Fruit fly (Drosophila melanogaster) whole organism, embryonic: ENCODE data around the gene CG12477.

Experiments
- B-H2 ChIP-seq: fragments of 200-800 bp; sonication (Bioruptor generic); optimal IDR thresholded peaks from 2 replicates; lab custom pipeline; 2018; ENCODE audit warnings: missing biosample characterization, mild to moderate bottlenecking, missing genetic modification characterization
- Bteb2 ChIP-seq: fragments of 200-800 bp; sonication (Bioruptor generic); optimal IDR thresholded peaks from 2 replicates; lab custom pipeline; 2016; ENCODE audit warnings: missing biosample characterization, missing genetic modification characterization
- CG10209 ChIP-seq: fragments of 200-800 bp; sonication (Bioruptor generic); optimal IDR thresholded peaks from 3 replicates; lab custom pipeline; 2017; ENCODE audit warnings: missing biosample characterization, mild to moderate bottlenecking, missing genetic modification characterization, missing genetic modification reagents
- CG10431 ChIP-seq: fragments of 200-800 bp; sonication (Bioruptor generic); optimal IDR thresholded peaks from 3 replicates; lab custom pipeline; 2018; ENCODE audit warnings: missing biosample characterization, mild to moderate bottlenecking, missing genetic modification characterization
- CG10979 ChIP-seq: fragments of 200-800 bp; sonication (Bioruptor generic); optimal IDR thresholded peaks from 2 replicates; lab custom pipeline; 2018; ENCODE audit warnings: missing biosample characterization, mild to moderate bottlenecking, missing genetic modification characterization, moderate library complexity
- CG1233 ChIP-seq: fragments of 200-800 bp; sonication (Bioruptor generic); optimal IDR thresholded peaks from 4 replicates; lab custom pipeline; 2018; ENCODE audit warnings: missing biosample characterization, mild to moderate bottlenecking, missing genetic modification characterization
- CG12769 ChIP-seq: fragments of 200-800 bp; sonication (Bioruptor generic); optimal IDR thresholded peaks from 2 replicates; lab custom pipeline; 2019; ENCODE audit warnings: missing biosample characterization, mild to moderate bottlenecking, missing genetic modification characterization, moderate library complexity
- CG14441 ChIP-seq: fragments of 200-800 bp; sonication (Bioruptor generic); IDR thresholded peaks from 2 replicates; pipeline ENCODE4 v1.3.6; 2022; ENCODE audit warnings: missing biosample characterization, missing genetic modification characterization
- CG1603 ChIP-seq: fragments of 200-800 bp; sonication (Bioruptor generic); optimal IDR thresholded peaks from 2 replicates; lab custom pipeline; 2019; ENCODE audit warnings: missing biosample characterization, mild to moderate bottlenecking, missing genetic modification characterization, moderate library complexity
- CG18599 ChIP-seq: fragments of 200-800 bp; sonication (Bioruptor generic); optimal IDR thresholded peaks from 3 replicates; lab custom pipeline; 2017; ENCODE audit warnings: missing biosample characterization, missing genetic modification characterization, mild to moderate bottlenecking, moderate library complexity, missing genetic modification reagents
- CG18619 ChIP-seq: fragments of 200-800 bp; sonication (Bioruptor generic); optimal IDR thresholded peaks from 3 replicates; lab custom pipeline; 2017; ENCODE audit warnings: missing biosample characterization, mild to moderate bottlenecking, missing genetic modification characterization
- CG2712 ChIP-seq: fragments of 200-800 bp; optimal IDR thresholded peaks from 3 replicates; lab custom pipeline; 2019; ENCODE audit warnings: missing biosample characterization, mild to moderate bottlenecking, missing genetic modification characterization, moderate library complexity
- CG3065 ChIP-seq: fragments of 200-800 bp; sonication (Bioruptor generic); optimal IDR thresholded peaks from 2 replicates; lab custom pipeline; 2016; ENCODE audit warnings: missing biosample characterization, missing genetic modification characterization
- CG3163 ChIP-seq: fragments of 200-800 bp; sonication (Bioruptor generic); optimal IDR thresholded peaks from 3 replicates; lab custom pipeline; 2016; ENCODE audit warnings: missing biosample characterization, missing genetic modification characterization
- CG32532 ChIP-seq: fragments of 200-800 bp; sonication (Bioruptor generic); IDR thresholded peaks from 2 replicates; pipeline ENCODE4 v1.3.6; 2022; ENCODE audit warnings: missing biosample characterization, missing genetic modification characterization
- CG4707 ChIP-seq: fragments of 200-800 bp; sonication (Bioruptor generic); optimal IDR thresholded peaks from 2 replicates; lab custom pipeline; 2018; ENCODE audit warnings: missing biosample characterization, mild to moderate bottlenecking, missing genetic modification characterization, moderate library complexity
- CG7839 ChIP-seq: fragments of 200-800 bp; sonication (Bioruptor generic); optimal IDR thresholded peaks from 3 replicates; lab custom pipeline; 2018; ENCODE audit warnings: missing biosample characterization, mild to moderate bottlenecking, missing genetic modification characterization, moderate library complexity
- CG9817 ChIP-seq: fragments of 200-800 bp; sonication (Bioruptor generic); optimal IDR thresholded peaks from 2 replicates; lab custom pipeline; 2018; ENCODE audit warnings: missing biosample characterization, mild to moderate bottlenecking, missing genetic modification characterization, moderate library complexity
- Deaf1 ChIP-seq: fragments of 200-800 bp; optimal IDR thresholded peaks from 3 replicates; lab custom pipeline; 2019; ENCODE audit warnings: missing biosample characterization, mild to moderate bottlenecking, missing genetic modification characterization, moderate library complexity
- Dek ChIP-seq: fragments of 200-800 bp; sonication (Bioruptor generic); optimal IDR thresholded peaks from 3 replicates; lab custom pipeline; 2019; ENCODE audit warnings: missing biosample characterization, mild to moderate bottlenecking, missing genetic modification characterization, moderate library complexity
- Gsc ChIP-seq: fragments of 200-800 bp; sonication (Bioruptor generic); IDR thresholded peaks from 2 replicates; pipeline ENCODE4 v1.3.6; 2022; ENCODE audit warnings: missing biosample characterization, missing genetic modification characterization
- Med ChIP-seq: fragments of 200-800 bp; sonication (Bioruptor generic); peaks from one replicate; lab custom pipeline; 2016; ENCODE audit warnings: missing biosample characterization, missing genetic modification characterization, mild to moderate bottlenecking, inconsistent platforms, moderate library complexity
- NC2α ChIP-seq: fragments of 200-800 bp; sonication (Bioruptor generic); optimal IDR thresholded peaks from 2 replicates; lab custom pipeline; 2016; ENCODE audit warnings: missing biosample characterization, missing genetic modification characterization
- Nf-YB ChIP-seq: fragments of 200-800 bp; sonication (Bioruptor generic); optimal IDR thresholded peaks from 3 replicates; lab custom pipeline; 2019; ENCODE audit warnings: missing biosample characterization, mild to moderate bottlenecking, missing genetic modification characterization, moderate library complexity
- Six4 ChIP-seq: fragments of 200-800 bp; sonication (Bioruptor generic); optimal IDR thresholded peaks from 2 replicates; lab custom pipeline; 2016; ENCODE audit warnings: missing biosample characterization, missing genetic modification characterization
- Stat92E ChIP-seq, 3 experiments: fragments of >200 bp in 2 of 3; fragments of 200-800 bp in 1 of 3; sonication (Bioruptor generic) in 1 of 3; optimal IDR thresholded peaks; 2 replicates each; lab custom pipeline; 2017 to 2019; ENCODE audit warnings: missing biosample characterization in 3 of 3, missing genetic modification characterization in 3 of 3, mild to moderate bottlenecking in 1 of 3, moderate library complexity in 1 of 3
- Trl ChIP-seq, 3 experiments: fragments of >200 bp in 2 of 3; fragments of 200-800 bp in 1 of 3; sonication (Bioruptor generic) in 1 of 3; optimal IDR thresholded peaks; 2 replicates in 1 of 3; 3 replicates in 2 of 3; lab custom pipeline; 2016 to 2017; ENCODE audit warnings: missing biosample characterization in 1 of 3, missing genetic modification characterization in 1 of 3
- Xbp1 ChIP-seq: fragments of 200-800 bp; sonication (Bioruptor generic); optimal IDR thresholded peaks from 3 replicates; lab custom pipeline; 2016; ENCODE audit warnings: missing biosample characterization, mild to moderate bottlenecking, missing genetic modification characterization
- ase ChIP-seq: fragments of 200-800 bp; sonication (Bioruptor generic); IDR thresholded peaks from 3 replicates; pipeline ENCODE4 v1.3.6; 2022; ENCODE audit warnings: missing biosample characterization, missing genetic modification characterization
- bab2 ChIP-seq: fragments of 200-800 bp; sonication (Bioruptor generic); optimal IDR thresholded peaks from 2 replicates; lab custom pipeline; 2016; ENCODE audit warnings: missing biosample characterization, missing genetic modification characterization
- chm ChIP-seq: fragments of 200-800 bp; sonication (Bioruptor generic); IDR thresholded peaks from 2 replicates; pipeline ENCODE4 v1.3.6; 2022; ENCODE audit warnings: missing biosample characterization, missing genetic modification characterization
- cwo ChIP-seq: fragments of 200-800 bp; sonication (Bioruptor generic); optimal IDR thresholded peaks from 3 replicates; lab custom pipeline; 2017; ENCODE audit warnings: missing biosample characterization, missing genetic modification characterization, mild to moderate bottlenecking, moderate library complexity, missing genetic modification reagents
- dm ChIP-seq: fragments of 200-800 bp; sonication (Bioruptor generic); optimal IDR thresholded peaks from 3 replicates; lab custom pipeline; 2016; ENCODE audit warnings: missing biosample characterization, missing genetic modification characterization
- emc ChIP-seq: fragments of 200-800 bp; sonication (Bioruptor generic); optimal IDR thresholded peaks from 2 replicates; lab custom pipeline; 2016; ENCODE audit warnings: missing biosample characterization, missing genetic modification characterization
- gcm ChIP-seq: fragments of 200-800 bp; sonication (Bioruptor generic); optimal IDR thresholded peaks from 2 replicates; lab custom pipeline; 2019; ENCODE audit warnings: missing biosample characterization, mild to moderate bottlenecking, missing genetic modification characterization, moderate library complexity
- ind ChIP-seq: fragments of 200-800 bp; sonication (Bioruptor generic); optimal IDR thresholded peaks from 3 replicates; lab custom pipeline; 2016; ENCODE audit warnings: missing biosample characterization, missing genetic modification characterization
- insv ChIP-seq, 2 experiments: fragments of 200-800 bp; sonication (Bioruptor generic); optimal IDR thresholded peaks; 3 replicates each; lab custom pipeline; 2016 to 2018; ENCODE audit warnings: missing biosample characterization in 2 of 2, missing genetic modification characterization in 2 of 2
- jumu ChIP-seq: fragments of 200-800 bp; sonication (Bioruptor generic); optimal IDR thresholded peaks from 3 replicates; lab custom pipeline; 2016; ENCODE audit warnings: missing biosample characterization, missing genetic modification characterization
- nerfin-1 ChIP-seq: fragments of 200-800 bp; sonication (Bioruptor generic); optimal IDR thresholded peaks from 3 replicates; lab custom pipeline; 2019; ENCODE audit warnings: missing biosample characterization, mild to moderate bottlenecking, missing genetic modification characterization, moderate library complexity
- org-1 ChIP-seq: fragments of 200-800 bp; sonication (Bioruptor generic); optimal IDR thresholded peaks from 2 replicates; lab custom pipeline; 2017; ENCODE audit warnings: missing biosample characterization, missing genetic modification characterization
- otp ChIP-seq: fragments of 200-800 bp; sonication (Bioruptor generic); IDR thresholded peaks from 3 replicates; pipeline ENCODE4, ENCODE4 v1.3.6; 2022; ENCODE audit warnings: missing biosample characterization, missing genetic modification characterization
- psq ChIP-seq: fragments of 200-800 bp; sonication (Bioruptor generic); optimal IDR thresholded peaks from 2 replicates; lab custom pipeline; 2017; ENCODE audit warnings: missing biosample characterization, missing genetic modification characterization
- rib ChIP-seq: fragments of 200-800 bp; sonication (Bioruptor generic); IDR thresholded peaks from 2 replicates; pipeline ENCODE4 v1.3.6; 2022; ENCODE audit warnings: missing biosample characterization, missing genetic modification characterization
- scrt ChIP-seq: fragments of 200-800 bp; sonication (Bioruptor generic); optimal IDR thresholded peaks from 2 replicates; lab custom pipeline; 2018; ENCODE audit warnings: missing biosample characterization, mild to moderate bottlenecking, missing genetic modification characterization, moderate library complexity
- sens ChIP-seq: fragments of 200-800 bp; sonication (Bioruptor generic); peaks from one replicate; lab custom pipeline; 2016; ENCODE audit warnings: missing biosample characterization, missing genetic modification characterization
- trh ChIP-seq: fragments of 200-800 bp; sonication (Bioruptor generic); optimal IDR thresholded peaks from 2 replicates; lab custom pipeline; 2016; ENCODE audit warnings: missing biosample characterization, missing genetic modification characterization
- yki ChIP-seq: fragments of >200 bp; optimal IDR thresholded peaks from 3 replicates; lab custom pipeline; 2018
- z ChIP-seq: fragments of 200-800 bp; sonication (Bioruptor generic); IDR thresholded peaks from 3 replicates; pipeline ENCODE4 v1.3.6; 2022; ENCODE audit warnings: missing biosample characterization, missing genetic modification characterization

The CG12477 gene

dm6 chr3L:18765657-18766592 is 42.9 kb upstream of the CG12477 start (continued):
- TF ChIP-seq CG12769 (peak; percentile 85), CG10209 (GFP tag; lab: Kevin White, UChicago) (no peak), CG18619 (GFP tag; lab: Kevin White, UChicago) (no peak), ind (GFP tag; lab: Kevin White, UChicago) (no peak), Gsc (GFP tag; lab: Robert Waterston, UW) (no peak), CG10431 (GFP tag; lab: Kevin White, UChicago) (peak; percentile 44), CG10979 (no peak), jumu (no peak), CG4707 (no peak), org-1 (GFP tag; lab: Kevin White, UChicago) (no peak), CG9817 (tag; lab: Kevin White, UChicago) (no peak), dm (no peak), sens (GFP tag; lab: Kevin White, UChicago) (peak; percentile 70), bab2 (no peak), CG14441 (GFP tag; lab: Robert Waterston, UW) (peak; percentile 27; the same call in 1 of the 2 replicates), emc (GFP tag; lab: Kevin White, UChicago) (no peak), rib (GFP tag; lab: Robert Waterston, UW) (peak; percentile 42; the same call in 1 of the 2 replicates), CG1233 (GFP tag; lab: Kevin White, UChicago) (no peak), CG1603 (tag; lab: Kevin White, UChicago) (peak; percentile 7), Dek (peak; percentile 6), gcm (GFP tag; lab: Kevin White, UChicago) (peak; percentile 1), ase (no peak), Bteb2 (GFP tag; lab: Kevin White, UChicago) (no peak), psq (GFP tag; lab: Kevin White, UChicago) (no peak), Six4 (GFP tag; lab: Kevin White, UChicago) (no peak), trh (GFP tag; lab: Kevin White, UChicago) (no peak), CG3163 (GFP tag; lab: Kevin White, UChicago) (peak; percentile 7), insv (GFP tag; optimal IDR thresholded peaks at IDR 0.05; lab: Kevin White, UChicago) (no peak), Med (GFP tag; lab: Kevin White, UChicago) (peak; percentile 75), CG7839 (tag; lab: Kevin White, UChicago) (peak; percentile 27), Deaf1 (tag; lab: Kevin White, UChicago) (peak; percentile 97), chm (peak; percentile 31; the same call in 1 of the 2 replicates), NC2α (GFP tag; lab: Kevin White, UChicago) (no peak), Nf-YB (no peak), cwo (GFP tag; lab: Kevin White, UChicago) (peak; percentile 2), otp (GFP tag; lab: Robert Waterston, UW) (no peak), CG3065 (GFP tag; lab: Kevin White, UChicago) (no peak), scrt (GFP tag; lab: Kevin White, UChicago) (peak; percentile 51), CG32532 (GFP tag; lab: Robert Waterston, UW) (peak; percentile 60; the same call in 1 of the 2 replicates), B-H2 (GFP tag; lab: Kevin White, UChicago) (no peak), Xbp1 (GFP tag; lab: Kevin White, UChicago) (peak; percentile 17), yki (lab: Kevin White, UChicago) (peak; percentile 80), CG18599 (no peak), Stat92E (GFP tag; optimal IDR thresholded peaks at IDR 0.05; lab: Kevin White, UChicago) (no peak), nerfin-1 (tag; lab: Kevin White, UChicago) (no peak), Trl (optimal IDR thresholded peaks at IDR 0.05; lab: Kevin White, UChicago) (peak; percentile 96 to 97), Trl (GFP tag; optimal IDR thresholded peaks at IDR 0.05; lab: Kevin White, UChicago) (peak; percentile 74), z (GFP tag; lab: Robert Waterston, UW) (peak; percentile 86), CG2712 (tag; lab: Kevin White, UChicago) (peak; percentile 20)
